Worm (Caenorhabditis elegans) whole organism, L4 larva: ENCODE results near the gene T08G5.3.

Experiments used
- D1046.2 ChIP-seq: fragments of 200-800 bp; sonication (Bioruptor generic); IDR thresholded peaks from 2 replicates; pipeline ENCODE4 v1.3.6; 2022; ENCODE audit warnings: missing genetic modification characterization, missing compliant biosample characterization
- F37D6.2 ChIP-seq: sonication (generic microtip); optimal IDR thresholded peaks from 2 replicates; lab custom pipeline; 2016; ENCODE audit warnings: mild to moderate bottlenecking, missing genetic modification characterization, missing compliant biosample characterization
- F44E2.7 ChIP-seq: fragments of 200-800 bp; sonication (Bioruptor generic); IDR thresholded peaks from 2 replicates; pipeline ENCODE4 v2.1.2; 2022; ENCODE audit warnings: missing genetic modification characterization, missing compliant biosample characterization
- T20F7.1 ChIP-seq: fragments of 200-800 bp; sonication (Bioruptor generic); optimal IDR thresholded peaks from 2 replicates; lab custom pipeline; 2018; ENCODE audit warnings: mild to moderate bottlenecking, missing genetic modification characterization, missing compliant biosample characterization
- Y105C5A.15 ChIP-seq: fragments of 200-800 bp; sonication (Bioruptor generic); IDR thresholded peaks from 2 replicates; pipeline ENCODE4 v1.3.6; 2022; ENCODE audit warnings: missing genetic modification characterization, missing compliant biosample characterization
- Y5F2A.4 ChIP-seq: fragments of 200-800 bp; sonication (Bioruptor generic); optimal IDR thresholded peaks from 2 replicates; lab custom pipeline; 2018; ENCODE audit warnings: mild to moderate bottlenecking, missing genetic modification characterization, missing compliant biosample characterization
- ZK337.2 ChIP-seq: fragments of 200-800 bp; sonication (Bioruptor generic); IDR thresholded peaks from 2 replicates; pipeline ENCODE4 v1.3.6; 2022; ENCODE audit warnings: missing genetic modification reagents, missing genetic modification characterization, missing compliant biosample characterization
- ZK546.5 ChIP-seq, 2 experiments: sonication (generic microtip); optimal IDR thresholded peaks; 2 replicates each; lab custom pipeline; 2017; ENCODE audit warnings: missing biosample characterization in 2 of 2, missing genetic modification characterization in 2 of 2
- aha-1 ChIP-seq: fragments of 150-350 bp; peaks from one replicate; lab custom pipeline; 2014; ENCODE audit warnings: missing biosample characterization, missing genetic modification characterization
- arid-1 ChIP-seq: fragments of 200-800 bp; sonication (Bioruptor generic); conservative IDR thresholded peaks from 2 replicates; pipeline ENCODE4 v1.3.6; 2022; ENCODE audit warnings: missing genetic modification reagents, missing genetic modification characterization, missing compliant biosample characterization
- attf-4 ChIP-seq: sonication (generic microtip); optimal IDR thresholded peaks from 3 replicates; lab custom pipeline; 2017; ENCODE audit warnings: missing biosample characterization, missing genetic modification characterization
- ceh-32 ChIP-seq: sonication (generic microtip); optimal IDR thresholded peaks from 2 replicates; lab custom pipeline; 2016; ENCODE audit warnings: mild to moderate bottlenecking, missing genetic modification characterization, missing compliant biosample characterization; ENCODE audit not compliant: poor library complexity
- daf-8 ChIP-seq: fragments of 200-800 bp; sonication (Bioruptor generic); IDR thresholded peaks from 2 replicates; pipeline ENCODE4 v1.3.6; 2022; ENCODE audit warnings: missing genetic modification characterization, missing compliant biosample characterization
- dmd-9 ChIP-seq: fragments of 200-800 bp; sonication (Bioruptor generic); IDR thresholded peaks from 2 replicates; pipeline ENCODE4 v1.3.6; 2022; ENCODE audit warnings: missing genetic modification reagents, missing genetic modification characterization, missing compliant biosample characterization
- dve-1 ChIP-seq: sonication (generic microtip); optimal IDR thresholded peaks from 2 replicates; lab custom pipeline; 2017; ENCODE audit warnings: antibody characterized with exemption, mild to moderate bottlenecking, missing genetic modification characterization, missing compliant biosample characterization; ENCODE audit not compliant: insufficient read depth
- gei-8 ChIP-seq: fragments of 200-800 bp; sonication (Bioruptor generic); optimal IDR thresholded peaks from 2 replicates; lab custom pipeline; 2018; ENCODE audit warnings: mild to moderate bottlenecking, missing genetic modification characterization, missing compliant biosample characterization
- hif-1 ChIP-seq, 2 experiments: sonication (generic microtip); optimal IDR thresholded peaks; 2 replicates each; lab custom pipeline; 2016 to 2017; ENCODE audit warnings: missing compliant biosample characterization in 2 of 2, missing genetic modification characterization in 2 of 2, missing genetic modification reagents in 2 of 2, missing genotype in 2 of 2, mild to moderate bottlenecking in 1 of 2
- hlh-11 ChIP-seq: fragments of 200-800 bp; sonication (Bioruptor generic); optimal IDR thresholded peaks from 2 replicates; lab custom pipeline; 2018; ENCODE audit warnings: mild to moderate bottlenecking, missing genetic modification characterization, missing compliant biosample characterization
- hlh-30 ChIP-seq: sonication (generic microtip); optimal IDR thresholded peaks from 2 replicates; lab custom pipeline; 2017; ENCODE audit warnings: antibody characterized with exemption, mild to moderate bottlenecking, missing genetic modification characterization, missing compliant biosample characterization; ENCODE audit not compliant: insufficient read depth
- hmg-1.1 ChIP-seq: fragments of 200-800 bp; sonication (Bioruptor generic); IDR thresholded peaks from 2 replicates; pipeline ENCODE4 v1.3.6; 2022; ENCODE audit warnings: missing genetic modification reagents, missing genetic modification characterization, missing compliant biosample characterization
- lim-7 ChIP-seq: fragments of 200-800 bp; sonication (Bioruptor generic); IDR thresholded peaks from 2 replicates; pipeline ENCODE4 v1.3.6; 2022; ENCODE audit warnings: missing genetic modification characterization, missing compliant biosample characterization
- lin-1 ChIP-seq: fragments of 200-800 bp; sonication (Bioruptor generic); IDR thresholded peaks from 2 replicates; pipeline ENCODE4 v1.3.6; 2022; ENCODE audit warnings: missing genetic modification reagents, missing genetic modification characterization, missing compliant biosample characterization
- lin-38 ChIP-seq: fragments of 200-800 bp; sonication (Bioruptor generic); IDR thresholded peaks from 2 replicates; pipeline ENCODE4 v1.3.6; 2022; ENCODE audit warnings: missing genetic modification reagents, missing genetic modification characterization, missing compliant biosample characterization
- lsy-2 ChIP-seq, 2 experiments: fragments of 150-350 bp in 1 of 2; sonication (generic microtip) in 1 of 2; optimal IDR thresholded peaks; 2 replicates each; lab custom pipeline; 2014 to 2017; ENCODE audit warnings: missing biosample characterization in 2 of 2, missing genetic modification characterization in 2 of 2
- mep-1 ChIP-seq: fragments of 150-350 bp; sonication (generic microtip); optimal IDR thresholded peaks from 3 replicates; lab custom pipeline; 2014; ENCODE audit warnings: missing biosample characterization, missing genetic modification characterization
- mes-2 ChIP-seq: sonication (generic microtip); optimal IDR thresholded peaks from 2 replicates; lab custom pipeline; 2016; ENCODE audit warnings: missing genotype, mild to moderate bottlenecking, missing genetic modification characterization, missing compliant biosample characterization; ENCODE audit not compliant: poor library complexity, severe bottlenecking
- nhr-102 ChIP-seq: sonication (generic microtip); optimal IDR thresholded peaks from 2 replicates; lab custom pipeline; 2016; ENCODE audit warnings: mild to moderate bottlenecking, missing genetic modification characterization, moderate library complexity, missing compliant biosample characterization
- nhr-28 ChIP-seq: fragments of 150-350 bp; optimal IDR thresholded peaks from 2 replicates; lab custom pipeline; 2014; ENCODE audit warnings: missing biosample characterization, missing genetic modification characterization
- nhr-41 ChIP-seq: fragments of 200-800 bp; sonication (Bioruptor generic); IDR thresholded peaks from 2 replicates; pipeline ENCODE4 v1.3.6; 2022; ENCODE audit warnings: missing genetic modification reagents, missing genetic modification characterization, missing compliant biosample characterization
- nhr-48 ChIP-seq: sonication (generic microtip); optimal IDR thresholded peaks from 2 replicates; lab custom pipeline; 2016; ENCODE audit warnings: mild to moderate bottlenecking, missing genetic modification characterization, missing compliant biosample characterization
- nhr-77 ChIP-seq: fragments of 150-350 bp; optimal IDR thresholded peaks from 2 replicates; lab custom pipeline; 2014; ENCODE audit warnings: missing biosample characterization, missing genetic modification characterization
- pqm-1 ChIP-seq: sonication (generic microtip); optimal IDR thresholded peaks from 2 replicates; lab custom pipeline; 2017; ENCODE audit warnings: missing biosample characterization, missing genetic modification characterization
- rbr-2 ChIP-seq: sonication (generic microtip); optimal IDR thresholded peaks from 2 replicates; lab custom pipeline; 2016; ENCODE audit warnings: missing genotype, missing genetic modification characterization, missing compliant biosample characterization
- set-16 ChIP-seq: fragments of 200-800 bp; sonication (Bioruptor generic); IDR thresholded peaks from 2 replicates; pipeline ENCODE4 v1.3.6; 2022; ENCODE audit warnings: missing genetic modification reagents, missing genetic modification characterization, missing compliant biosample characterization
- skn-1 ChIP-seq: fragments of 150-350 bp; optimal IDR thresholded peaks from 2 replicates; lab custom pipeline; 2014; ENCODE audit warnings: missing biosample characterization, missing genetic modification characterization
- tra-1 ChIP-seq: fragments of 200-800 bp; sonication (Bioruptor generic); IDR thresholded peaks from 2 replicates; pipeline ENCODE4 v1.3.6; 2022; ENCODE audit warnings: missing genetic modification reagents, missing genetic modification characterization, missing compliant biosample characterization
- unc-130 ChIP-seq: sonication (generic microtip); optimal IDR thresholded peaks from 2 replicates; lab custom pipeline; 2016; ENCODE audit warnings: missing genetic modification reagents, missing genetic modification characterization, missing compliant biosample characterization
- unc-39 ChIP-seq: sonication (generic microtip); optimal IDR thresholded peaks from 2 replicates; lab custom pipeline; 2017; ENCODE audit warnings: missing biosample characterization, missing genetic modification characterization
- unc-62 ChIP-seq, 3 experiments: fragments of 150-350 bp in 1 of 3; sonication (generic microtip); optimal IDR thresholded peaks in 2 of 3; peaks in 1 of 3; 1 replicate in 1 of 3; 2 replicates in 2 of 3; lab custom pipeline; 2014 to 2017; ENCODE audit warnings: missing biosample characterization in 3 of 3, missing genetic modification characterization in 3 of 3, missing genetic modification reagents in 3 of 3, missing genotype in 1 of 3
- vab-7 ChIP-seq: fragments of 200-800 bp; sonication (Bioruptor generic); IDR thresholded peaks from 2 replicates; pipeline ENCODE4 v1.3.6; 2022; ENCODE audit warnings: missing genetic modification reagents, missing genetic modification characterization, missing compliant biosample characterization
- zip-2 ChIP-seq: fragments of 150-350 bp; optimal IDR thresholded peaks from 2 replicates; lab custom pipeline; 2014; ENCODE audit warnings: missing biosample characterization, missing genetic modification characterization
- ztf-11 ChIP-seq: fragments of 150-350 bp; optimal IDR thresholded peaks from 2 replicates; lab custom pipeline; 2014; ENCODE audit warnings: missing biosample characterization, missing genetic modification characterization

The T08G5.3 gene

ce11 chrV:14001929-14002328 is 25.4 kb downstream of the T08G5.3 start:
- no peak for TF ChIP-seq zip-2 (tag; lab: Kevin White, UChicago)
- no peak for TF ChIP-seq lsy-2 (tag; optimal IDR thresholded peaks at IDR 0.05; lab: Kevin White, UChicago)
- TF ChIP-seq skn-1 (tag; lab: Kevin White, UChicago): no peak
- TF ChIP-seq set-16 (GFP tag; lab: Robert Waterston, UW): no peak
- no peak for TF ChIP-seq vab-7
- TF ChIP-seq rbr-2 (tag; lab: Kevin White, UChicago): no peak
- peak in 1 of 2 experiments; percentile 69 for TF ChIP-seq hif-1 (tag; optimal IDR thresholded peaks at IDR 0.05; lab: Kevin White, UChicago)
- no peak for TF ChIP-seq F37D6.2 (tag; lab: Kevin White, UChicago)
- peak; percentile 87 for TF ChIP-seq aha-1 (tag; lab: Kevin White, UChicago)
- TF ChIP-seq dmd-9 (GFP tag; lab: Robert Waterston, UW): no peak
- no peak for TF ChIP-seq lin-1 (GFP tag; lab: Robert Waterston, UW)
- TF ChIP-seq, all 104 proteins: peak for 2

ce11 chrV:13993478-13993877 is 33.8 kb downstream of the T08G5.3 start:
- TF ChIP-seq rbr-2 (tag; lab: Kevin White, UChicago) (no peak), set-16 (GFP tag; lab: Robert Waterston, UW) (no peak), unc-130 (GFP tag; lab: Kevin White, UChicago) (no peak), ztf-11 (tag; lab: Kevin White, UChicago) (no peak), hmg-1.1 (GFP tag; lab: Robert Waterston, UW) (no peak), daf-8 (GFP tag; lab: Robert Waterston, UW) (no peak), ZK546.5 (tag; optimal IDR thresholded peaks at IDR 0.05; lab: Kevin White, UChicago) (no peak), F44E2.7 (no peak), attf-4 (tag; lab: Kevin White, UChicago) (no peak), lim-7 (no peak), hlh-30 (no peak), gei-8 (GFP tag; lab: Kevin White, UChicago) (no peak), dmd-9 (GFP tag; lab: Robert Waterston, UW) (no peak), tra-1 (no peak), unc-39 (no peak), D1046.2 (GFP tag; lab: Robert Waterston, UW) (no peak), mep-1 (no peak)

ce11 chrV:13992485-13992884 is 34.8 kb downstream of the T08G5.3 start, which contains the start of gene droe-4:
TSS of gene droe-4 (plus strand) at chrV:13992656.
- no peak for TF ChIP-seq F37D6.2 (tag; lab: Kevin White, UChicago)
- no peak for TF ChIP-seq Y5F2A.4 (GFP tag; lab: Kevin White, UChicago)
- TF ChIP-seq pqm-1 (tag; lab: Kevin White, UChicago): no peak
- peak in 1 of 2 experiments; percentile 56 for TF ChIP-seq unc-62 (GFP tag; optimal IDR thresholded peaks at IDR 0.05 in 1 of 2; lab: Kevin White, UChicago)
- no peak for TF ChIP-seq unc-62 (tag; optimal IDR thresholded peaks at IDR 0.05; lab: Kevin White, UChicago)

ce11 chrV:13992017-13992416 is 35.3 kb downstream of the T08G5.3 start:
- peak; percentile 20; the same call in 1 of the 2 replicates for TF ChIP-seq lin-38 (GFP tag; lab: Robert Waterston, UW)

- TF ChIP-seq nhr-41 (GFP tag; lab: Robert Waterston, UW) (no peak), T20F7.1 (GFP tag; lab: Kevin White, UChicago) (peak; percentile 46), hmg-1.1 (GFP tag; lab: Robert Waterston, UW) (0 out of 2 replicates have a peak, but pooled peaks have one; percentile 28), ceh-32 (tag; lab: Kevin White, UChicago) (no peak), nhr-48 (tag; lab: Kevin White, UChicago) (peak; percentile 26), hlh-11 (tag; lab: Kevin White, UChicago) (peak; percentile 57), dve-1 (tag; lab: Kevin White, UChicago) (peak; percentile 84), nhr-28 (tag; lab: Kevin White, UChicago) (peak; percentile 88), nhr-102 (tag; lab: Kevin White, UChicago) (peak; percentile 38), hif-1 (tag; optimal IDR thresholded peaks at IDR 0.05; lab: Kevin White, UChicago) (peak in 1 of 2 experiments; percentile 56), hlh-30 (peak; percentile 2), pqm-1 (tag; lab: Kevin White, UChicago) (peak; percentile 95), nhr-77 (peak; percentile 43), arid-1 (GFP tag; lab: Robert Waterston, UW) (0 out of 2 replicates have a peak, but pooled peaks have one; percentile 9), ztf-11 (tag; lab: Kevin White, UChicago) (no peak), mes-2 (tag; lab: Kevin White, UChicago) (no peak), ZK337.2 (GFP tag; lab: Robert Waterston, UW) (no peak), Y105C5A.15 (GFP tag; lab: Robert Waterston, UW) (no peak)
These were observed 40.5 kb downstream of the T08G5.3 start for ce11 chrV:13986823-13987222.
